Fruit fly (Drosophila melanogaster): Measurements from ENCODE around the gene bocks.
A peak's percentile ranks its signal among the peaks of the same experiment; 100 is the strongest.

Gene bocks

dm6 chr3R:9577382-9578137, 13.2 kb downstream of the bocks start, which contains the start of the genes Kap-alpha3 and Son (continued):
- peak; percentile 92 for TF ChIP-seq BtbVII (GFP tag; optimal IDR thresholded peaks at IDR 0.05)
- peak; percentile 81 for TF ChIP-seq D19B (GFP tag; optimal IDR thresholded peaks at IDR 0.05)
- peak; percentile 88 for TF ChIP-seq trh (GFP tag; optimal IDR thresholded peaks at IDR 0.05)
- peak; percentile 88 for TF ChIP-seq CG7372 (GFP tag; IDR thresholded peaks at IDR 0.05)
- TF ChIP-seq CG4424 (GFP tag; optimal IDR thresholded peaks at IDR 0.05): peak; percentile 93
- TF ChIP-seq E2f2 (GFP tag; IDR thresholded peaks at IDR 0.05): peak; percentile 72
- peak; percentile 91 for TF ChIP-seq Neu2 (GFP tag; optimal IDR thresholded peaks at IDR 0.05; ENCODE audit: borderline replicate concordance)
- TF ChIP-seq NC2α (GFP tag; optimal IDR thresholded peaks at IDR 0.05): peak; percentile 88
- TF ChIP-seq caup (GFP tag; optimal IDR thresholded peaks at IDR 0.05; ENCODE audit: severe bottlenecking): peak; percentile 96
- TF ChIP-seq inv (GFP tag; IDR thresholded peaks at IDR 0.05; ENCODE audit: partially characterized antibody): peak; percentile 87
- TF ChIP-seq CG31388 (GFP tag; optimal IDR thresholded peaks at IDR 0.05): peak; percentile 75
- peak; percentile 96 for TF ChIP-seq CG18619 (GFP tag; optimal IDR thresholded peaks at IDR 0.05)
- TF ChIP-seq her (GFP tag; optimal IDR thresholded peaks at IDR 0.05): peak; percentile 88
- TF ChIP-seq CG1647 (GFP tag; optimal IDR thresholded peaks at IDR 0.05): peak; percentile 91
- TF ChIP-seq CG31224 (GFP tag; IDR thresholded peaks at IDR 0.05): peak; percentile 85
- TF ChIP-seq CG1832 (GFP tag; optimal IDR thresholded peaks at IDR 0.05): no peak
- TF ChIP-seq sug (tag; optimal IDR thresholded peaks at IDR 0.05): peak; percentile 95
- TF ChIP-seq CG12659 (GFP tag; optimal IDR thresholded peaks at IDR 0.05): peak; percentile 98
- TF ChIP-seq CG2199 (GFP tag; IDR thresholded peaks at IDR 0.05): peak; percentile 79; the same call in 2 of the 3 replicates
- peak; percentile 94 for TF ChIP-seq CG9609 (GFP tag; optimal IDR thresholded peaks at IDR 0.05)
- TF ChIP-seq en (GFP tag; optimal IDR thresholded peaks at IDR 0.05): peak; percentile 85
- peak; percentile 80; the same call in 2 of the 3 replicates for TF ChIP-seq CG3726 (GFP tag; IDR thresholded peaks at IDR 0.05)
- TF ChIP-seq CG11695 (GFP tag; IDR thresholded peaks at IDR 0.05): peak; percentile 79
- peak; percentile 91 for TF ChIP-seq CG12744 (GFP tag; optimal IDR thresholded peaks at IDR 0.05)
- peak; percentile 79 for TF ChIP-seq CG10462 (GFP tag; optimal IDR thresholded peaks at IDR 0.05)
- TF ChIP-seq CG8359 (GFP tag; optimal IDR thresholded peaks at IDR 0.05; ENCODE audit: borderline replicate concordance): peak; percentile 81
- peak; percentile 96 for TF ChIP-seq shn (GFP tag; optimal IDR thresholded peaks at IDR 0.05)
- TF ChIP-seq Dbx (GFP tag; IDR thresholded peaks at IDR 0.05): peak; percentile 93
- TF ChIP-seq CG14860 (GFP tag; IDR thresholded peaks at IDR 0.05; ENCODE audit: partially characterized antibody): peak; percentile 81
- peak; percentile 92 for TF ChIP-seq sqz (GFP tag; optimal IDR thresholded peaks at IDR 0.05)
- peak; percentile 89 for TF ChIP-seq CG15269 (tag; optimal IDR thresholded peaks at IDR 0.05)
- TF ChIP-seq NFAT (GFP tag; IDR thresholded peaks at IDR 0.05): peak; percentile 90
- peak; percentile 81 for TF ChIP-seq stwl (tag; optimal IDR thresholded peaks at IDR 0.05)
- no peak for TF ChIP-seq pan (optimal IDR thresholded peaks at IDR 0.05)
- peak in 1 of 2 experiments; percentile 85 for TF ChIP-seq pan (GFP tag; optimal IDR thresholded peaks at IDR 0.05 in 1 of 2, IDR thresholded peaks at IDR 0.05 in 1 of 2)
- peak; percentile 93 for TF ChIP-seq Xbp1 (GFP tag; optimal IDR thresholded peaks at IDR 0.05)
- TF ChIP-seq lola (GFP tag; optimal IDR thresholded peaks at IDR 0.05): peak in 1 of 3 experiments; percentile 87
- peak; percentile 96 for TF ChIP-seq Mes4 (GFP tag; optimal IDR thresholded peaks at IDR 0.05)
- peak; percentile 78 for TF ChIP-seq org-1 (GFP tag; optimal IDR thresholded peaks at IDR 0.05)
- TF ChIP-seq disco-r (GFP tag; optimal IDR thresholded peaks at IDR 0.05): peak; percentile 87
- TF ChIP-seq CG3163 (GFP tag; optimal IDR thresholded peaks at IDR 0.05): peak; percentile 81
- TF ChIP-seq HmgD (GFP tag; optimal IDR thresholded peaks at IDR 0.05): peak; percentile 84
- peak; percentile 79; the same call in 1 of the 2 replicates for TF ChIP-seq CG16779 (GFP tag; IDR thresholded peaks at IDR 0.05)
- peak; percentile 69 for TF ChIP-seq Poxn (GFP tag; IDR thresholded peaks at IDR 0.05)
- TF ChIP-seq dmrt99B (tag; optimal IDR thresholded peaks at IDR 0.05): peak; percentile 85
- TF ChIP-seq ato (GFP tag; IDR thresholded peaks at IDR 0.05; ENCODE audit: partially characterized antibody): no peak
- TF ChIP-seq Gsc (GFP tag; IDR thresholded peaks at IDR 0.05): peak; percentile 35; the same call in 1 of the 2 replicates
- peak; percentile 92 for TF ChIP-seq maf-S (GFP tag; optimal IDR thresholded peaks at IDR 0.05)
- TF ChIP-seq CG1233 (GFP tag; optimal IDR thresholded peaks at IDR 0.05): peak; percentile 96

Measured in whole organism, embryonic.